Fruit fly (Drosophila melanogaster) whole organism, embryonic: ENCODE results near the gene CG42535.
A peak's percentile ranks its signal among the peaks of the same experiment; 100 is the strongest.

ENCODE experiments used
- Aef1 ChIP-seq: fragments of 200-800 bp; sonication (Bioruptor generic); IDR thresholded peaks from 3 replicates; pipeline ENCODE4 v1.3.6; 2022; ENCODE audit warnings: missing biosample characterization, missing genetic modification characterization
- BEAF-32 ChIP-seq: fragments of 200-800 bp; sonication (Bioruptor generic); optimal IDR thresholded peaks from 3 replicates; lab custom pipeline; 2017; ENCODE audit warnings: missing biosample characterization, missing genetic modification characterization, mild to moderate bottlenecking, moderate library complexity, missing genetic modification reagents
- CG10274 ChIP-seq: fragments of 200-800 bp; sonication (Bioruptor generic); optimal IDR thresholded peaks from 3 replicates; lab custom pipeline; 2017; ENCODE audit warnings: missing biosample characterization, mild to moderate bottlenecking, missing genetic modification characterization
- CG10543 ChIP-seq: fragments of 200-800 bp; sonication (Bioruptor generic); optimal IDR thresholded peaks from 3 replicates; lab custom pipeline; 2017; ENCODE audit warnings: missing biosample characterization, mild to moderate bottlenecking, missing genetic modification characterization, moderate library complexity
- CG11093 ChIP-seq: fragments of 200-800 bp; sonication (Bioruptor generic); IDR thresholded peaks from 3 replicates; pipeline ENCODE4 v1.3.6; 2022; ENCODE audit warnings: missing biosample characterization, missing genetic modification characterization
- CG11695 ChIP-seq: fragments of 200-800 bp; sonication (Bioruptor generic); IDR thresholded peaks from 3 replicates; pipeline ENCODE4 v1.3.6; 2022; ENCODE audit warnings: missing biosample characterization, missing genetic modification characterization
- CG11723 ChIP-seq: fragments of 200-800 bp; sonication (Bioruptor generic); optimal IDR thresholded peaks from 2 replicates; lab custom pipeline; 2017; ENCODE audit warnings: missing biosample characterization, mild to moderate bottlenecking, missing genetic modification characterization
- CG13123 ChIP-seq: fragments of 200-800 bp; sonication (Bioruptor generic); optimal IDR thresholded peaks from 2 replicates; lab custom pipeline; 2016; ENCODE audit warnings: missing biosample characterization, missing genetic modification characterization
- CG14710 ChIP-seq: fragments of 200-800 bp; sonication (Bioruptor generic); optimal IDR thresholded peaks from 3 replicates; lab custom pipeline; 2019; ENCODE audit warnings: missing biosample characterization, mild to moderate bottlenecking, missing genetic modification characterization, moderate library complexity
- CG15696 ChIP-seq: fragments of 200-800 bp; sonication (Bioruptor generic); optimal IDR thresholded peaks from 2 replicates; lab custom pipeline; 2019; ENCODE audit warnings: missing biosample characterization, mild to moderate bottlenecking, missing genetic modification characterization, moderate library complexity
- CG34376 ChIP-seq: fragments of 200-800 bp; sonication (Bioruptor generic); optimal IDR thresholded peaks from 2 replicates; lab custom pipeline; 2018; ENCODE audit warnings: missing biosample characterization, mild to moderate bottlenecking, missing genetic modification characterization
- CG4424 ChIP-seq: fragments of 200-800 bp; sonication (Bioruptor generic); optimal IDR thresholded peaks from 3 replicates; lab custom pipeline; 2016; ENCODE audit warnings: missing biosample characterization, missing genetic modification characterization
- CG6813 ChIP-seq: fragments of 200-800 bp; sonication (Bioruptor generic); optimal IDR thresholded peaks from 2 replicates; lab custom pipeline; 2017; ENCODE audit warnings: missing biosample characterization, missing genetic modification characterization, mild to moderate bottlenecking, moderate library complexity, missing genetic modification reagents
- CG8290 ChIP-seq, 3 experiments: fragments of 200-800 bp; sonication (Bioruptor generic); optimal IDR thresholded peaks; 2 replicates each; lab custom pipeline; 2016 to 2019; ENCODE audit warnings: missing biosample characterization in 3 of 3, missing genetic modification characterization in 3 of 3, mild to moderate bottlenecking in 2 of 3, moderate library complexity in 1 of 3
- E2f1 ChIP-seq: fragments of 200-800 bp; sonication (Bioruptor generic); IDR thresholded peaks from 2 replicates; pipeline ENCODE4 v1.3.6; 2022; ENCODE audit warnings: missing biosample characterization, missing genetic modification characterization
- HHEX ChIP-seq: fragments of 200-800 bp; sonication (Bioruptor generic); optimal IDR thresholded peaks from 3 replicates; lab custom pipeline; 2017; ENCODE audit warnings: missing biosample characterization, mild to moderate bottlenecking, missing genetic modification characterization, missing genetic modification reagents
- HLH3B ChIP-seq: fragments of 200-800 bp; sonication (Bioruptor generic); IDR thresholded peaks from 2 replicates; pipeline ENCODE4 v1.3.6; 2022; ENCODE audit warnings: missing biosample characterization, missing genetic modification characterization
- Hey ChIP-seq: fragments of 200-800 bp; sonication (Bioruptor generic); optimal IDR thresholded peaks from 3 replicates; lab custom pipeline; 2018; ENCODE audit warnings: missing biosample characterization, mild to moderate bottlenecking, missing genetic modification characterization
- MESR4 ChIP-seq: fragments of 200-800 bp; sonication (Bioruptor generic); optimal IDR thresholded peaks from 2 replicates; lab custom pipeline; 2018; ENCODE audit warnings: missing biosample characterization, mild to moderate bottlenecking, missing genetic modification characterization, moderate library complexity
- Mrtf ChIP-seq: fragments of 200-800 bp; sonication (Bioruptor generic); IDR thresholded peaks from 3 replicates; pipeline ENCODE4 v1.3.6; 2022; ENCODE audit warnings: missing biosample characterization, missing genetic modification characterization
- Myb ChIP-seq: fragments of 200-800 bp; sonication (Bioruptor generic); optimal IDR thresholded peaks from 2 replicates; lab custom pipeline; 2016; ENCODE audit warnings: missing biosample characterization, missing genetic modification characterization
- Optix ChIP-seq: fragments of 200-800 bp; sonication (Bioruptor generic); IDR thresholded peaks from 3 replicates; pipeline ENCODE4 v1.3.6; 2022; ENCODE audit warnings: missing biosample characterization, missing genetic modification characterization
- PHDP ChIP-seq: fragments of 200-800 bp; sonication (Bioruptor generic); optimal IDR thresholded peaks from 3 replicates; lab custom pipeline; 2018; ENCODE audit warnings: missing biosample characterization, mild to moderate bottlenecking, missing genetic modification characterization, moderate library complexity
- Sox100B ChIP-seq: fragments of 200-800 bp; sonication (Bioruptor generic); optimal IDR thresholded peaks from 3 replicates; lab custom pipeline; 2018; ENCODE audit warnings: missing biosample characterization, mild to moderate bottlenecking, missing genetic modification characterization
- Sox102F ChIP-seq: fragments of 200-800 bp; sonication (Bioruptor generic); optimal IDR thresholded peaks from 2 replicates; lab custom pipeline; 2018; ENCODE audit warnings: missing biosample characterization, mild to moderate bottlenecking, missing genetic modification characterization, moderate library complexity
- Sry-δ ChIP-seq: fragments of 200-800 bp; sonication (Bioruptor generic); optimal IDR thresholded peaks from 2 replicates; lab custom pipeline; 2016; ENCODE audit warnings: missing biosample characterization, missing genetic modification characterization
- Vsx1 ChIP-seq: fragments of 200-800 bp; sonication (Bioruptor generic); optimal IDR thresholded peaks from 2 replicates; lab custom pipeline; 2017; ENCODE audit warnings: missing biosample characterization, mild to moderate bottlenecking, missing genetic modification characterization, missing genetic modification reagents
- bab2 ChIP-seq: fragments of 200-800 bp; sonication (Bioruptor generic); optimal IDR thresholded peaks from 2 replicates; lab custom pipeline; 2016; ENCODE audit warnings: missing biosample characterization, missing genetic modification characterization
- bsh ChIP-seq, 2 experiments: fragments of 200-800 bp; sonication (Bioruptor generic); optimal IDR thresholded peaks; 2 replicates each; lab custom pipeline; 2017 to 2018; ENCODE audit warnings: mild to moderate bottlenecking in 2 of 2, missing biosample characterization in 2 of 2, missing genetic modification characterization in 2 of 2, moderate library complexity in 1 of 2
- btn ChIP-seq: fragments of 200-800 bp; sonication (Bioruptor generic); optimal IDR thresholded peaks from 2 replicates; lab custom pipeline; 2016; ENCODE audit warnings: missing biosample characterization, missing genetic modification characterization
- caup ChIP-seq: fragments of 200-800 bp; sonication (Bioruptor generic); optimal IDR thresholded peaks from 3 replicates; lab custom pipeline; 2017; ENCODE audit warnings: missing biosample characterization, mild to moderate bottlenecking, missing genetic modification characterization, moderate library complexity; ENCODE audit not compliant: severe bottlenecking
- croc ChIP-seq: fragments of 200-800 bp; sonication (Bioruptor generic); conservative IDR thresholded peaks from 3 replicates; pipeline ENCODE4 v1.3.6; 2022; ENCODE audit warnings: missing biosample characterization, missing genetic modification characterization
- crol ChIP-seq: fragments of 200-800 bp; sonication (Bioruptor generic); IDR thresholded peaks from 2 replicates; pipeline ENCODE4 v1.3.6; 2022; ENCODE audit warnings: missing biosample characterization, missing genetic modification characterization
- cwo ChIP-seq: fragments of 200-800 bp; sonication (Bioruptor generic); optimal IDR thresholded peaks from 3 replicates; lab custom pipeline; 2017; ENCODE audit warnings: missing biosample characterization, missing genetic modification characterization, mild to moderate bottlenecking, moderate library complexity, missing genetic modification reagents
- ems ChIP-seq: fragments of 200-800 bp; sonication (Bioruptor generic); optimal IDR thresholded peaks from 3 replicates; lab custom pipeline; 2016; ENCODE audit warnings: missing biosample characterization, missing genetic modification characterization
- en ChIP-seq: fragments of 200-800 bp; sonication (Bioruptor generic); optimal IDR thresholded peaks from 2 replicates; lab custom pipeline; 2016; ENCODE audit warnings: missing biosample characterization, missing genetic modification characterization
- fd96Cb ChIP-seq: fragments of 200-800 bp; sonication (Bioruptor generic); optimal IDR thresholded peaks from 2 replicates; lab custom pipeline; 2018; ENCODE audit warnings: missing biosample characterization, mild to moderate bottlenecking, missing genetic modification characterization, moderate library complexity
- fu2 ChIP-seq: fragments of 200-800 bp; sonication (Bioruptor generic); optimal IDR thresholded peaks from 2 replicates; lab custom pipeline; 2016; ENCODE audit warnings: missing biosample characterization, missing genetic modification characterization
- grau ChIP-seq: fragments of 200-800 bp; optimal IDR thresholded peaks from 3 replicates; lab custom pipeline; 2019; ENCODE audit warnings: missing biosample characterization, mild to moderate bottlenecking, missing genetic modification characterization, moderate library complexity
- gt ChIP-seq: fragments of 200-800 bp; sonication (Bioruptor generic); IDR thresholded peaks from 2 replicates; pipeline ENCODE4 v1.3.6; 2022; ENCODE audit warnings: missing biosample characterization, missing genetic modification characterization
- hb ChIP-seq: fragments of 200-800 bp; sonication (Bioruptor generic); IDR thresholded peaks from 3 replicates; pipeline ENCODE4 v1.3.6; 2022; ENCODE audit warnings: missing biosample characterization, missing genetic modification characterization; ENCODE audit not compliant: partially characterized antibody
- inv ChIP-seq: fragments of 200-800 bp; sonication (Bioruptor generic); IDR thresholded peaks from 2 replicates; pipeline ENCODE4 v1.3.6; 2022; ENCODE audit warnings: missing biosample characterization, missing genetic modification characterization; ENCODE audit not compliant: partially characterized antibody
- luna ChIP-seq: fragments of 200-800 bp; sonication (Bioruptor generic); optimal IDR thresholded peaks from 2 replicates; lab custom pipeline; 2016; ENCODE audit warnings: missing biosample characterization, missing genetic modification characterization
- ro ChIP-seq: fragments of 200-800 bp; sonication (Bioruptor generic); IDR thresholded peaks from 2 replicates; pipeline ENCODE4 v1.3.6; 2022; ENCODE audit warnings: missing biosample characterization, missing genetic modification characterization
- sd ChIP-seq: fragments of 200-800 bp; sonication (Bioruptor generic); optimal IDR thresholded peaks from 3 replicates; lab custom pipeline; 2018; ENCODE audit warnings: missing biosample characterization, mild to moderate bottlenecking, missing genetic modification characterization, moderate library complexity
- sim ChIP-seq: fragments of 200-800 bp; sonication (Bioruptor generic); IDR thresholded peaks from 2 replicates; pipeline ENCODE4 v1.3.6; 2022; ENCODE audit warnings: missing biosample characterization, missing genetic modification characterization
- ssp ChIP-seq: fragments of 200-800 bp; sonication (Bioruptor generic); IDR thresholded peaks from 2 replicates; pipeline ENCODE4 v1.3.6; 2022; ENCODE audit warnings: missing biosample characterization, missing genetic modification characterization
- tup ChIP-seq: fragments of 200-800 bp; sonication (Bioruptor generic); optimal IDR thresholded peaks from 2 replicates; lab custom pipeline; 2016; ENCODE audit warnings: missing biosample characterization, mild to moderate bottlenecking, missing genetic modification characterization, moderate library complexity

Gene CG42535

dm6 chr3L:10660744-10661589 lies 30.2 kb upstream of the CG42535 start, which contains the start of the genes CG32066 and CG8003 (continued):
- peak; percentile 15 for TF ChIP-seq Sox102F (GFP tag; lab: Kevin White, UChicago)
- no peak for TF ChIP-seq en (GFP tag; lab: Kevin White, UChicago)
- TF ChIP-seq Optix (GFP tag; lab: Robert Waterston, UW): peak; percentile 29; the same call in 1 of the 3 replicates
- no peak for TF ChIP-seq ssp
- TF ChIP-seq grau (tag; lab: Kevin White, UChicago): peak; percentile 60
- TF ChIP-seq Aef1: peak; percentile 65
- peak; percentile 31 to 41 for TF ChIP-seq bsh (GFP tag; optimal IDR thresholded peaks at IDR 0.05; lab: Kevin White, UChicago)
- TF ChIP-seq inv (GFP tag; lab: Robert Waterston, UW): peak; percentile 96
- TF ChIP-seq CG11093 (GFP tag; lab: Robert Waterston, UW): no peak
- TF ChIP-seq btn (GFP tag; lab: Kevin White, UChicago): no peak
- TF ChIP-seq CG11723 (GFP tag; lab: Kevin White, UChicago): peak; percentile 28
- TF ChIP-seq tup (GFP tag; lab: Kevin White, UChicago): no peak
- TF ChIP-seq fd96Cb (tag; lab: Kevin White, UChicago): no peak
- peak; percentile 9 for TF ChIP-seq CG6813 (GFP tag; lab: Kevin White, UChicago)
- no peak for TF ChIP-seq Vsx1 (GFP tag; lab: Kevin White, UChicago)
- TF ChIP-seq Sry-δ (GFP tag; lab: Kevin White, UChicago): peak; percentile 57
- peak; percentile 5 for TF ChIP-seq caup (GFP tag; lab: Kevin White, UChicago)
- no peak for TF ChIP-seq Hey (tag; lab: Kevin White, UChicago)
- TF ChIP-seq cwo: peak; percentile 8
- no peak for TF ChIP-seq Mrtf (GFP tag; lab: Robert Waterston, UW)
- TF ChIP-seq CG10543 (GFP tag; lab: Kevin White, UChicago): peak; percentile 64
- TF ChIP-seq CG15696 (tag; lab: Kevin White, UChicago): peak; percentile 32
- TF ChIP-seq sd (tag; lab: Kevin White, UChicago): peak; percentile 76
- no peak for TF ChIP-seq CG13123
- no peak for TF ChIP-seq Myb (GFP tag; lab: Kevin White, UChicago)
- no peak for TF ChIP-seq croc (GFP tag; lab: Robert Waterston, UW)
- TF ChIP-seq CG10274 (GFP tag; lab: Kevin White, UChicago): no peak
- TF ChIP-seq PHDP (tag; lab: Kevin White, UChicago): peak; percentile 12
- no peak for TF ChIP-seq Sox100B (GFP tag; lab: Kevin White, UChicago)
- 0 out of 3 replicates have a peak, but pooled peaks have one; percentile 15 for TF ChIP-seq CG11695 (GFP tag; lab: Robert Waterston, UW)
- TF ChIP-seq CG34376 (GFP tag; lab: Kevin White, UChicago): peak; percentile 86
- no peak for TF ChIP-seq ems (GFP tag; lab: Kevin White, UChicago)
- TF ChIP-seq crol (GFP tag; lab: Robert Waterston, UW): no peak
- TF ChIP-seq gt: no peak
- TF ChIP-seq E2f1: no peak
- peak; percentile 64 for TF ChIP-seq MESR4
- no peak for TF ChIP-seq CG4424 (GFP tag; lab: Kevin White, UChicago)
- no peak for TF ChIP-seq fu2 (GFP tag; lab: Kevin White, UChicago)
- peak; percentile 84 for TF ChIP-seq BEAF-32 (GFP tag; lab: Kevin White, UChicago)
- no peak for TF ChIP-seq bab2 (GFP tag; lab: Kevin White, UChicago)
- TF ChIP-seq hb (GFP tag; lab: Robert Waterston, UW): no peak; the same call in 2 of the 3 replicates
- no peak for TF ChIP-seq ro (GFP tag; lab: Robert Waterston, UW)
- TF ChIP-seq CG8290 (GFP tag; optimal IDR thresholded peaks at IDR 0.05; lab: Kevin White, UChicago): peak; percentile 38
- peak in 1 of 2 experiments; percentile 78 for TF ChIP-seq CG8290 (tag; optimal IDR thresholded peaks at IDR 0.05; lab: Kevin White, UChicago)
- no peak for TF ChIP-seq luna (GFP tag; lab: Kevin White, UChicago)
- TF ChIP-seq sim (GFP tag; lab: Robert Waterston, UW): no peak
- peak; percentile 30 for TF ChIP-seq HHEX (GFP tag; lab: Kevin White, UChicago)
- 0 out of 2 replicates have a peak, but pooled peaks have one; percentile 15 for TF ChIP-seq HLH3B (GFP tag; lab: Robert Waterston, UW)
- TF ChIP-seq CG14710 (tag; lab: Kevin White, UChicago): peak; percentile 52
